Fruit fly (Drosophila melanogaster): Measurements from ENCODE around the gene raskol.

The raskol gene

DNA sequence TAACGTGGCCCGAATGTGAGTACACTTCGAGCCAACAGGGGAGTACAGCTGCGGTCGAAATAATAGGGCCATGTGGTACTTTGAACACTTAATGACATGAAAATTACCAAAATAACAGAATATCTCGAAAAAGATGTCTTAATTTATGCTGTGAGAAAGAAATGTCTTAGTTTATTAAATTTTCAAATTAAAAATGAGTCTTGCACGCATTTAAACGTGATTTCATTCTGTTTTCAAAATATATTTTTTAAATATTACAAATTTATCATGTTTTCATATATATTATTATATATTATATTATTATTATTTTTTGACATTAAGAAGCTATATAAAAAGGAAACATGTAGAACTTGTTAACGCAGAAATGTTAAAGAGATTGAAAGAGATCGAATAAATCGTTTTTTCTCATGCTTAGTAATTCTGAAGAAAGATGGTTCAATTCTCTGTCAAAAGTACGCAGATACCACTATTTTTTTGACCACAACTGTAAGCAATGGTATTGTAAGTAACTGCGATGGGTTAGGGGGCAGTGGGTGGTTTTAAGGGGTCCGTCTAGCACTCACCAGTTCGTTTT is 15.0 kb upstream of the raskol start (continued):
- TF ChIP-seq CG15696 (tag; optimal IDR thresholded peaks at IDR 0.05) = no peak
- TF ChIP-seq BtbVII (GFP tag; optimal IDR thresholded peaks at IDR 0.05) = no peak
- no peak for TF ChIP-seq Elba2 (GFP tag; optimal IDR thresholded peaks at IDR 0.05)
- no peak for TF ChIP-seq CkIIα-i1 (GFP tag; IDR thresholded peaks at IDR 0.05)
- TF ChIP-seq sens-2 (GFP tag; IDR thresholded peaks at IDR 0.05) = no peak
- TF ChIP-seq da (GFP tag; optimal IDR thresholded peaks at IDR 0.05) = no peak
- TF ChIP-seq row (GFP tag; IDR thresholded peaks at IDR 0.05) = 0 out of 3 replicates have a peak, but pooled peaks have one; percentile 22
- no peak for TF ChIP-seq CG9215 (GFP tag; IDR thresholded peaks at IDR 0.05)
- peak; percentile 39 for TF ChIP-seq Oli (tag; optimal IDR thresholded peaks at IDR 0.05)
- TF ChIP-seq Doc3 (GFP tag; IDR thresholded peaks at IDR 0.05; ENCODE audit: partially characterized antibody) = no peak
- peak; percentile 44 for TF ChIP-seq Fer1 (GFP tag; optimal IDR thresholded peaks at IDR 0.05)
- no peak for TF ChIP-seq CG1024 (GFP tag; IDR thresholded peaks at IDR 0.05)
- TF ChIP-seq CG11723 (GFP tag; optimal IDR thresholded peaks at IDR 0.05) = no peak
- TF ChIP-seq Myb (GFP tag; optimal IDR thresholded peaks at IDR 0.05) = no peak
- no peak for TF ChIP-seq kay (GFP tag; optimal IDR thresholded peaks at IDR 0.05)
- TF ChIP-seq CG43689 (GFP tag; IDR thresholded peaks at IDR 0.05) = no peak
- TF ChIP-seq CG4730 (GFP tag; IDR thresholded peaks at IDR 0.05) = no peak
- no peak for TF ChIP-seq CG3838 (GFP tag; optimal IDR thresholded peaks at IDR 0.05)
- TF ChIP-seq abd-A (tag; optimal IDR thresholded peaks at IDR 0.05) = no peak
- no peak for TF ChIP-seq z (GFP tag; IDR thresholded peaks at IDR 0.05)
- TF ChIP-seq pho (GFP tag; optimal IDR thresholded peaks at IDR 0.05) = no peak
- no peak for TF ChIP-seq sqz (GFP tag; optimal IDR thresholded peaks at IDR 0.05)
- no peak for TF ChIP-seq Ptx1 (GFP tag; IDR thresholded peaks at IDR 0.05)
- TF ChIP-seq HmgD (GFP tag; optimal IDR thresholded peaks at IDR 0.05) = no peak
- TF ChIP-seq chinmo (GFP tag; IDR thresholded peaks at IDR 0.05; ENCODE audit: partially characterized antibody) = no peak
- no peak for TF ChIP-seq ewg (GFP tag; optimal IDR thresholded peaks at IDR 0.05)
- no peak for TF ChIP-seq klu (GFP tag; IDR thresholded peaks at IDR 0.05)
- TF ChIP-seq B-H1 (GFP tag; IDR thresholded peaks at IDR 0.05) = no peak
- TF ChIP-seq CG7839 (tag; optimal IDR thresholded peaks at IDR 0.05) = peak; percentile 54
- peak in 1 of 2 experiments; percentile 0 for TF ChIP-seq dpn (GFP tag; optimal IDR thresholded peaks at IDR 0.05)
- no peak for TF ChIP-seq CG12769 (tag; optimal IDR thresholded peaks at IDR 0.05)
- TF ChIP-seq CG7963 (GFP tag; IDR thresholded peaks at IDR 0.05; ENCODE audit: partially characterized antibody) = no peak
- TF ChIP-seq gfzf (GFP tag; optimal IDR thresholded peaks at IDR 0.05) = no peak
- TF ChIP-seq CG9817 (tag; optimal IDR thresholded peaks at IDR 0.05) = no peak
- TF ChIP-seq CG14860 (GFP tag; IDR thresholded peaks at IDR 0.05; ENCODE audit: partially characterized antibody) = no peak
- TF ChIP-seq CG5180 (GFP tag; optimal IDR thresholded peaks at IDR 0.05) = no peak
- TF ChIP-seq grn (GFP tag; optimal IDR thresholded peaks at IDR 0.05) = no peak
- no peak for TF ChIP-seq Hsf (GFP tag; optimal IDR thresholded peaks at IDR 0.05)
- no peak for TF ChIP-seq CG13287 (GFP tag; IDR thresholded peaks at IDR 0.05; ENCODE audit: partially characterized antibody)
- no peak for TF ChIP-seq nom (GFP tag; optimal IDR thresholded peaks at IDR 0.05)

DNA sequence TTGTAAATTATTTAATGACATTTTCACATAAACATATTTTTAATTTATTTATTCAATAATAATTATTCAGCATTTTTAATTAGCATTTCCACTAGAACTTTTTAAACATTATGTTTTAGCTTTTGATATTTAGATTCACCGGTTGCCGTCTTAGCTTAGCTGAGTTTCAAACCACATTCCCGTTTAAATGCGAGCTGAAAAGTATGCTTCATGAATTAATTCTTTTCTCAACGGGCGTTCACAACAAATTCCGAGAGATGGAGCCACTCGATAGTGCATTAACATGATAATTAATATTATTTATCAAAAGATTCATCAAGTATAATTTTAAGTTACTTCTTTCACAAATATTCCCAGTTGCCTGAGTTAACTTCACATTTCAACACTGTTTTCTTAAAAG is 14.3 kb upstream of the raskol start:
- TF ChIP-seq crol (GFP tag; IDR thresholded peaks at IDR 0.05) = no peak
- TF ChIP-seq CG6654 (GFP tag; optimal IDR thresholded peaks at IDR 0.05) = no peak
- no peak for TF ChIP-seq CG5953 (GFP tag; IDR thresholded peaks at IDR 0.05)
- TF ChIP-seq cad (GFP tag; optimal IDR thresholded peaks at IDR 0.05) = no peak
- no peak for TF ChIP-seq HLH4C (GFP tag; IDR thresholded peaks at IDR 0.05; ENCODE audit: partially characterized antibody)
- no peak for TF ChIP-seq Sox100B (GFP tag; optimal IDR thresholded peaks at IDR 0.05)
- TF ChIP-seq CG34422 (GFP tag; IDR thresholded peaks at IDR 0.05) = no peak
- TF ChIP-seq sima (GFP tag; optimal IDR thresholded peaks at IDR 0.05) = no peak
- no peak for TF ChIP-seq prd (optimal IDR thresholded peaks at IDR 0.05)
- no peak for TF ChIP-seq prd (GFP tag; IDR thresholded peaks at IDR 0.05)
- no peak for TF ChIP-seq ash1 (GFP tag; optimal IDR thresholded peaks at IDR 0.05)
- TF ChIP-seq vvl (GFP tag; IDR thresholded peaks at IDR 0.05) = peak; percentile 38; the same call in 1 of the 2 replicates
- no peak for TF ChIP-seq da (GFP tag; optimal IDR thresholded peaks at IDR 0.05)
- no peak for TF ChIP-seq CG31441 (GFP tag; IDR thresholded peaks at IDR 0.05)
- no peak for TF ChIP-seq CG14860 (GFP tag; IDR thresholded peaks at IDR 0.05; ENCODE audit: partially characterized antibody)
